Fruit fly (Drosophila melanogaster): ENCODE data around the gene ATPsynE.

The ATPsynE gene

DNA sequence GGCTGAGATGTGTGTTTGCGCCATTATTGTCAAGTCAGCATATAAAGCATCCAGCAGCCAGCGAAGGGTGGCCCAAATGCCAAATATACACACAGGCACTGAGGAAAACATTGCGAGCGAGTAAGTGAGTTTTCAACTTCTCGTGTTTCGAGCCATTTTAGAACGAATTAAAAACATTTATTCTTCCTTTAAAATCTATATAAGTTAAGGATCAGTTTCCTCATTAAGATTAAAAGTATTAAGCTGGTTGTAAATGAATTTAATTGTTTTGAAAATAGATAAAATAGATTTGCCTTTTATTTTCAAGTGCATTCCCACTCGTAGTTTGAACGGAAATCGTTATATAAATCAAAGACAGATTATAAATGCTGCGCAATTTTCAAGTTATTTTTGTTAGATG, 24.7 kb downstream of the ATPsynE start (continued):
- TF ChIP-seq Abd-B (GFP tag; optimal IDR thresholded peaks at IDR 0.05) (no peak), CG4328 (GFP tag; optimal IDR thresholded peaks at IDR 0.05) (no peak), H2.0 (GFP tag; IDR thresholded peaks at IDR 0.05) (no peak), ro (GFP tag; IDR thresholded peaks at IDR 0.05) (no peak), MTF-1 (GFP tag; optimal IDR thresholded peaks at IDR 0.05; ENCODE audit: borderline replicate concordance) (no peak), D19A (tag; optimal IDR thresholded peaks at IDR 0.05) (peak; percentile 28), CG1603 (tag; optimal IDR thresholded peaks at IDR 0.05) (no peak), pfk (GFP tag; optimal IDR thresholded peaks at IDR 0.05) (no peak), sisA (GFP tag; IDR thresholded peaks at IDR 0.05) (no peak; the same call in 1 of the 2 replicates), pum (GFP tag; optimal IDR thresholded peaks at IDR 0.05) (no peak), tio (GFP tag; optimal IDR thresholded peaks at IDR 0.05) (no peak), zfh2 (GFP tag; optimal IDR thresholded peaks at IDR 0.05) (no peak), mld (GFP tag; IDR thresholded peaks at IDR 0.05; ENCODE audit: partially characterized antibody) (no peak), CG8478 (optimal IDR thresholded peaks at IDR 0.05) (no peak), pho (GFP tag; optimal IDR thresholded peaks at IDR 0.05) (peak; percentile 27), trh (GFP tag; optimal IDR thresholded peaks at IDR 0.05) (no peak), kay (GFP tag; optimal IDR thresholded peaks at IDR 0.05) (no peak), CG30431 (GFP tag; optimal IDR thresholded peaks at IDR 0.05) (no peak), HmgZ (tag; optimal IDR thresholded peaks at IDR 0.05) (no peak), slou (GFP tag; optimal IDR thresholded peaks at IDR 0.05) (no peak), shn (GFP tag; optimal IDR thresholded peaks at IDR 0.05) (no peak), CG2129 (GFP tag; IDR thresholded peaks at IDR 0.05; ENCODE audit: partially characterized antibody) (no peak), grn (GFP tag; optimal IDR thresholded peaks at IDR 0.05) (no peak), lov (optimal IDR thresholded peaks at IDR 0.05) (no peak), lov (GFP tag; IDR thresholded peaks at IDR 0.05) (no peak), CG17361 (GFP tag; IDR thresholded peaks at IDR 0.05) (peak; percentile 54; the same call in 2 of the 3 replicates), hkb (optimal IDR thresholded peaks at IDR 0.05) (no peak), hkb (GFP tag; IDR thresholded peaks at IDR 0.05) (0 out of 2 replicates have a peak, but pooled peaks have one; percentile 15), Bteb2 (GFP tag; optimal IDR thresholded peaks at IDR 0.05) (no peak), Trl (optimal IDR thresholded peaks at IDR 0.05) (no peak), Trl (GFP tag; optimal IDR thresholded peaks at IDR 0.05) (no peak), CG8089 (GFP tag; optimal IDR thresholded peaks at IDR 0.05) (no peak), Lpt (GFP tag; optimal IDR thresholded peaks at IDR 0.05) (no peak), CG10959 (GFP tag; IDR thresholded peaks at IDR 0.05) (no peak), crc (GFP tag; optimal IDR thresholded peaks at IDR 0.05) (no peak), NC2β (GFP tag; optimal IDR thresholded peaks at IDR 0.05) (no peak), dmrt99B (tag; optimal IDR thresholded peaks at IDR 0.05) (peak; percentile 56), BEAF-32 (GFP tag; optimal IDR thresholded peaks at IDR 0.05) (no peak), Spps (tag; optimal IDR thresholded peaks at IDR 0.05) (no peak), CG3281 (GFP tag; optimal IDR thresholded peaks at IDR 0.05) (peak; percentile 54), CG3407 (GFP tag; optimal IDR thresholded peaks at IDR 0.05) (no peak), CG8290 (GFP tag; optimal IDR thresholded peaks at IDR 0.05) (no peak), CG8290 (tag; optimal IDR thresholded peaks at IDR 0.05) (no peak), MBD-R2 (GFP tag; IDR thresholded peaks at IDR 0.05) (no peak), dimm (GFP tag; IDR thresholded peaks at IDR 0.05) (no peak), cad (GFP tag; optimal IDR thresholded peaks at IDR 0.05) (no peak), CG1647 (GFP tag; optimal IDR thresholded peaks at IDR 0.05) (no peak), dmrt11E (tag; optimal IDR thresholded peaks at IDR 0.05) (peak; percentile 0), CG30020 (tag; optimal IDR thresholded peaks at IDR 0.05) (no peak), Jarid2 (GFP tag; optimal IDR thresholded peaks at IDR 0.05) (no peak), HmgD (GFP tag; optimal IDR thresholded peaks at IDR 0.05) (no peak), unpg (GFP tag; optimal IDR thresholded peaks at IDR 0.05) (peak; percentile 34), inv (GFP tag; IDR thresholded peaks at IDR 0.05; ENCODE audit: partially characterized antibody) (no peak), fd96Cb (tag; optimal IDR thresholded peaks at IDR 0.05) (peak; percentile 32)
